Worm (Caenorhabditis elegans): ENCODE data around the gene R10E4.1.

The R10E4.1 gene

ce11 chrIII:4275704-4276103 is 6.2 kb downstream of the R10E4.1 start:
- TF ChIP-seq lsy-2 (tag; optimal IDR thresholded peaks at IDR 0.05): no peak
- TF ChIP-seq ces-1 (GFP tag; optimal IDR thresholded peaks at IDR 0.05): no peak
- TF ChIP-seq mls-2 (tag; optimal IDR thresholded peaks at IDR 0.05): no peak

- no peak for TF ChIP-seq lsy-2 (tag; optimal IDR thresholded peaks at IDR 0.05)
- no peak for TF ChIP-seq drap-1 (GFP tag; optimal IDR thresholded peaks at IDR 0.05)
- TF ChIP-seq ceh-83 (GFP tag; optimal IDR thresholded peaks at IDR 0.05): peak; percentile 71
- TF ChIP-seq elt-1 (tag; optimal IDR thresholded peaks at IDR 0.05; ENCODE audit: borderline replicate concordance, insufficient read depth): no peak
- no peak for TF ChIP-seq nhr-2 (tag; optimal IDR thresholded peaks at IDR 0.05)
- TF ChIP-seq ham-2 (GFP tag; optimal IDR thresholded peaks at IDR 0.05): no peak
- TF ChIP-seq M03D4.4 (tag; optimal IDR thresholded peaks at IDR 0.05): no peak
Measured at ce11 chrIII:4276277-4276676, 6.7 kb downstream of the R10E4.1 start.

DNA sequence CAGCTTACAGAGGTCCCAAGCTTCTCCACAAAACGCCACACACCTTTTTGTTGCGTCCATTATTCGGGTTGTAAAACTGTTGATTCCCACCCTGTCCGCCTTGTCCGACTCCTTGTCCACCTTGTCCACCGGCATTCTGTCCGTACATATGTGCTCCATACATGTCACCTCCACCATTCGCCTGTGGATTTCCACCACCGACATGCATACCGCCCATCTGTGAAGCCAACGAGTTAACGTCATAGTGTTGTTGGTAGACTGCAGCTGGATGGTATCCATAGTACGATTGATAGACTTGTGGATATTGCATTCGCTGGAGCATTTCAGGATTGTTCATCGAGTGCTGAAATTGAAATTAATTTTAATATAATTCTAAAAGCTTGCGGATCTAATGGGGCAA is 8.2 kb downstream of the R10E4.1 start:
- TF ChIP-seq mls-2 (tag; optimal IDR thresholded peaks at IDR 0.05): no peak
- peak; percentile 44 for TF ChIP-seq M03D4.4 (tag; optimal IDR thresholded peaks at IDR 0.05)
- TF ChIP-seq unc-39 (tag; optimal IDR thresholded peaks at IDR 0.05): no peak
- no peak for TF ChIP-seq ham-2 (GFP tag; optimal IDR thresholded peaks at IDR 0.05)
- no peak for TF ChIP-seq elt-1 (tag; optimal IDR thresholded peaks at IDR 0.05; ENCODE audit: borderline replicate concordance, insufficient read depth)

ce11 chrIII:4278203-4278602 is 8.7 kb downstream of the R10E4.1 start:
- no peak for TF ChIP-seq snpc-4 (tag; optimal IDR thresholded peaks at IDR 0.05)
- no peak for TF ChIP-seq cnd-1 (tag; optimal IDR thresholded peaks at IDR 0.05)
- no peak for TF ChIP-seq elt-1 (tag; optimal IDR thresholded peaks at IDR 0.05; ENCODE audit: borderline replicate concordance, insufficient read depth)
- no peak for TF ChIP-seq zip-8 (tag; optimal IDR thresholded peaks at IDR 0.05)
- TF ChIP-seq nhr-76 (tag; optimal IDR thresholded peaks at IDR 0.05): no peak
- no peak for TF ChIP-seq nhr-28 (tag; optimal IDR thresholded peaks at IDR 0.05)
- no peak for TF ChIP-seq nhr-12 (tag; optimal IDR thresholded peaks at IDR 0.05)
- no peak for TF ChIP-seq M03D4.4 (tag; optimal IDR thresholded peaks at IDR 0.05)
- no peak for TF ChIP-seq pha-4 (tag; optimal IDR thresholded peaks at IDR 0.05)
- TF ChIP-seq ztf-11 (tag; optimal IDR thresholded peaks at IDR 0.05): no peak
- TF ChIP-seq nhr-237 (tag; optimal IDR thresholded peaks at IDR 0.05): no peak
- TF ChIP-seq elt-3 (tag; optimal IDR thresholded peaks at IDR 0.05): no peak

- TF ChIP-seq mls-2 (tag; optimal IDR thresholded peaks at IDR 0.05) (peak; percentile 36), mep-1 (tag; optimal IDR thresholded peaks at IDR 0.05) (peak; percentile 10), unc-120 (tag; optimal IDR thresholded peaks at IDR 0.05; ENCODE audit: poor library complexity, severe bottlenecking) (peak; percentile 68), lsy-2 (tag; optimal IDR thresholded peaks at IDR 0.05) (peak; percentile 25), bed-3 (GFP tag; optimal IDR thresholded peaks at IDR 0.05) (no peak), ceh-43 (GFP tag; optimal IDR thresholded peaks at IDR 0.05) (no peak), ham-2 (GFP tag; optimal IDR thresholded peaks at IDR 0.05) (peak; percentile 58), drap-1 (GFP tag; optimal IDR thresholded peaks at IDR 0.05) (peak; percentile 35), nhr-2 (tag; optimal IDR thresholded peaks at IDR 0.05) (no peak), hlh-1 (tag; optimal IDR thresholded peaks at IDR 0.05) (peak; percentile 62), elt-3 (tag; optimal IDR thresholded peaks at IDR 0.05) (no peak), lin-32 (GFP tag; optimal IDR thresholded peaks at IDR 0.05) (no peak), M03D4.4 (tag; optimal IDR thresholded peaks at IDR 0.05) (peak; percentile 73), unc-62 (GFP tag; optimal IDR thresholded peaks at IDR 0.05) (peak; percentile 67), nhr-28 (tag; optimal IDR thresholded peaks at IDR 0.05) (no peak), ceh-39 (tag; optimal IDR thresholded peaks at IDR 0.05) (peak; percentile 8), lin-13 (tag; optimal IDR thresholded peaks at IDR 0.05) (peak; percentile 13), sem-2 (GFP tag; optimal IDR thresholded peaks at IDR 0.05) (no peak), snpc-4 (tag; optimal IDR thresholded peaks at IDR 0.05) (no peak), cnd-1 (tag; optimal IDR thresholded peaks at IDR 0.05) (peak; percentile 49), sptf-1 (tag; optimal IDR thresholded peaks at IDR 0.05) (peak; percentile 45)
Measured at ce11 chrIII:4280215-4281173, 11.0 kb downstream of the R10E4.1 start, which contains the start of gene sup-26. TSS of gene sup-26 (minus strand) at chrIII:4280224.

Measured in whole organism, mixed stage, embryonic.